Worm (Caenorhabditis elegans) whole organism, L3 larva: ENCODE results near the gene C35A5.5.

Experiments used
- ZK546.5 ChIP-seq: sonication (generic microtip); optimal IDR thresholded peaks from 2 replicates; lab custom pipeline; 2017; ENCODE audit warnings: missing biosample characterization, missing genetic modification characterization
- ceh-82 ChIP-seq: fragments of 150-350 bp; optimal IDR thresholded peaks from 2 replicates; lab custom pipeline; 2014; ENCODE audit warnings: missing biosample characterization, missing genetic modification characterization
- elt-2 ChIP-seq: sonication (generic microtip); optimal IDR thresholded peaks from 2 replicates; lab custom pipeline; 2016; ENCODE audit warnings: missing genetic modification reagents, mild to moderate bottlenecking, missing genetic modification characterization, missing compliant biosample characterization
- jun-1 ChIP-seq: fragments of 150-350 bp; optimal IDR thresholded peaks from 2 replicates; lab custom pipeline; 2014; ENCODE audit warnings: missing biosample characterization, missing genetic modification reagents, missing genetic modification characterization
- mdl-1 ChIP-seq: fragments of 150-350 bp; optimal IDR thresholded peaks from 2 replicates; lab custom pipeline; 2014; ENCODE audit warnings: missing biosample characterization, missing genetic modification characterization
- nhr-11 ChIP-seq: fragments of 150-350 bp; optimal IDR thresholded peaks from 2 replicates; lab custom pipeline; 2014; ENCODE audit warnings: missing biosample characterization, missing genetic modification characterization
- nhr-77 ChIP-seq: fragments of 150-350 bp; optimal IDR thresholded peaks from 2 replicates; lab custom pipeline; 2014; ENCODE audit warnings: missing biosample characterization, missing genetic modification characterization
- pqm-1 ChIP-seq: fragments of 150-350 bp; optimal IDR thresholded peaks from 2 replicates; lab custom pipeline; 2017; ENCODE audit warnings: missing biosample characterization, missing genetic modification characterization, inconsistent platforms
- snpc-4 ChIP-seq: fragments of 150-350 bp; optimal IDR thresholded peaks from 2 replicates; lab custom pipeline; 2014; ENCODE audit warnings: missing biosample characterization, missing genetic modification characterization
- unc-62 ChIP-seq: fragments of 150-350 bp; sonication (generic microtip); optimal IDR thresholded peaks from 4 replicates; lab custom pipeline; 2014; ENCODE audit warnings: missing biosample characterization, missing genetic modification reagents, missing genetic modification characterization

DNA sequence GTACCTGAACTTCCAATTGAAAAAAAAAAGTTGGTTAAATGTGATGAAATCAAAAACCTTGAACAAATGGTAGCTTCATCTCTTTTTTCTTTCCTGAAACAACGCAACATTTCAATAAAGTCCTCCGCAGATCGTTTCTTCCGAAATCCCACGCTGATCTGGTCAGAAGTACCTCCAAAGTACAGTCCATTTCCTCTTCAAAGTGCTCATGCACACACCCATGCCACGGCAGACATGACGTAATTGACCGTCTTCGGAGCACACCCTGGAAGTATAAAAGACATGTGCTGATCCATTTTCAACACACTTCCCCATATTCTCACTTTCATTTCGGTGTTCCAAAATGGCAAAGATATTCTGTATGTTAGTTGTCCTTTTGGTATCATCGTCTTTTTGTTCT, 1.8 kb upstream of the C35A5.5 start, which contains the start of gene C35A5.10:
- TF ChIP-seq pqm-1 (tag; lab: Kevin White, UChicago) (no peak), ZK546.5 (tag; lab: Kevin White, UChicago) (no peak), unc-62 (GFP tag; lab: Kevin White, UChicago) (no peak), snpc-4 (tag; lab: Kevin White, UChicago) (no peak), nhr-77 (tag; lab: Kevin White, UChicago) (no peak), mdl-1 (tag; lab: Kevin White, UChicago) (no peak), nhr-11 (tag; lab: Kevin White, UChicago) (no peak), elt-2 (tag; lab: Kevin White, UChicago) (no peak), ceh-82 (no peak), jun-1 (tag; lab: Kevin White, UChicago) (no peak)
